Fruit fly (Drosophila melanogaster): ENCODE data around the gene CG42613.

Gene CG42613

dm6 chr3R:18997388-18998287 is 68.6 kb downstream of the CG42613 start (continued):
- TF ChIP-seq CG18599 (GFP tag; optimal IDR thresholded peaks at IDR 0.05) (peak; percentile 6), CG16815 (GFP tag; optimal IDR thresholded peaks at IDR 0.05) (no peak), CG33557 (GFP tag; optimal IDR thresholded peaks at IDR 0.05) (peak; percentile 97), CG9437 (GFP tag; optimal IDR thresholded peaks at IDR 0.05) (peak; percentile 29), Mes4 (GFP tag; optimal IDR thresholded peaks at IDR 0.05) (peak; percentile 76), chif (GFP tag; optimal IDR thresholded peaks at IDR 0.05) (peak; percentile 71 to 78), CG15514 (GFP tag; optimal IDR thresholded peaks at IDR 0.05) (no peak), CG14965 (GFP tag; optimal IDR thresholded peaks at IDR 0.05; ENCODE audit: borderline replicate concordance) (no peak), nom (GFP tag; optimal IDR thresholded peaks at IDR 0.05) (no peak), gcm (GFP tag; optimal IDR thresholded peaks at IDR 0.05) (peak; percentile 92), Max (GFP tag; optimal IDR thresholded peaks at IDR 0.05) (no peak), pho (GFP tag; optimal IDR thresholded peaks at IDR 0.05) (no peak), aop (GFP tag; IDR thresholded peaks at IDR 0.05) (no peak), bowl (GFP tag; IDR thresholded peaks at IDR 0.05) (0 out of 2 replicates have a peak, but pooled peaks have one; percentile 36), Poxn (GFP tag; IDR thresholded peaks at IDR 0.05) (no peak), CG3065 (GFP tag; optimal IDR thresholded peaks at IDR 0.05) (peak; percentile 57), CG1233 (GFP tag; optimal IDR thresholded peaks at IDR 0.05) (peak; percentile 73), Hey (tag; optimal IDR thresholded peaks at IDR 0.05) (peak; percentile 73), HmgD (GFP tag; optimal IDR thresholded peaks at IDR 0.05) (no peak), CG10209 (GFP tag; optimal IDR thresholded peaks at IDR 0.05) (peak; percentile 91), stc (GFP tag; IDR thresholded peaks at IDR 0.05) (peak; percentile 79; the same call in 1 of the 2 replicates), ase (GFP tag; IDR thresholded peaks at IDR 0.05) (no peak), org-1 (GFP tag; optimal IDR thresholded peaks at IDR 0.05) (peak; percentile 88), Doc3 (GFP tag; IDR thresholded peaks at IDR 0.05; ENCODE audit: partially characterized antibody) (no peak), CG34376 (GFP tag; optimal IDR thresholded peaks at IDR 0.05) (no peak), CG10321 (GFP tag; IDR thresholded peaks at IDR 0.05) (peak; percentile 45; the same call in 1 of the 2 replicates), chm (GFP tag; IDR thresholded peaks at IDR 0.05) (peak; percentile 69), jumu (GFP tag; optimal IDR thresholded peaks at IDR 0.05) (no peak), CG17612 (GFP tag; IDR thresholded peaks at IDR 0.05) (0 out of 2 replicates have a peak, but pooled peaks have one; percentile 35), CG4820 (GFP tag; optimal IDR thresholded peaks at IDR 0.05) (no peak), Gsc (GFP tag; IDR thresholded peaks at IDR 0.05) (no peak), CG17385 (GFP tag; optimal IDR thresholded peaks at IDR 0.05) (peak; percentile 69), CG7556 (GFP tag; optimal IDR thresholded peaks at IDR 0.05) (peak; percentile 71), Dek (tag; optimal IDR thresholded peaks at IDR 0.05) (peak; percentile 6), ac (GFP tag; optimal IDR thresholded peaks at IDR 0.05) (peak; percentile 96), CG2202 (tag; optimal IDR thresholded peaks at IDR 0.05) (peak; percentile 99), tgo (GFP tag; IDR thresholded peaks at IDR 0.05) (no peak), CG11085 (GFP tag; IDR thresholded peaks at IDR 0.05) (no peak), Hand (GFP tag; optimal IDR thresholded peaks at IDR 0.05) (no peak), BtbVII (GFP tag; optimal IDR thresholded peaks at IDR 0.05) (peak; percentile 48), Dll (GFP tag; IDR thresholded peaks at IDR 0.05; ENCODE audit: partially characterized antibody) (0 out of 4 replicates have a peak, but pooled peaks have one; percentile 12), CG13287 (GFP tag; IDR thresholded peaks at IDR 0.05; ENCODE audit: partially characterized antibody) (no peak), CG6175 (GFP tag; IDR thresholded peaks at IDR 0.05) (no peak), Dbx (GFP tag; IDR thresholded peaks at IDR 0.05) (no peak), mirr (GFP tag; optimal IDR thresholded peaks at IDR 0.05) (no peak), fu2 (GFP tag; optimal IDR thresholded peaks at IDR 0.05) (no peak), dati (GFP tag; IDR thresholded peaks at IDR 0.05) (no peak), CG11504 (tag; optimal IDR thresholded peaks at IDR 0.05) (peak; percentile 49)
